Worm (Caenorhabditis elegans) whole organism, L4 larva: ENCODE data around the gene C07E3.10.
A peak's percentile ranks its signal among the peaks of the same experiment; 100 is the strongest.

ENCODE experiments used
- D1046.2 ChIP-seq: fragments of 200-800 bp; sonication (Bioruptor generic); IDR thresholded peaks from 2 replicates; pipeline ENCODE4 v1.3.6; 2022; ENCODE audit warnings: missing genetic modification characterization, missing compliant biosample characterization
- F26F4.8 ChIP-seq: fragments of 200-800 bp; sonication (Bioruptor generic); conservative IDR thresholded peaks from 2 replicates; pipeline ENCODE4 v1.3.6; 2022; ENCODE audit warnings: missing genetic modification characterization, missing compliant biosample characterization
- F44E2.7 ChIP-seq: fragments of 200-800 bp; sonication (Bioruptor generic); IDR thresholded peaks from 2 replicates; pipeline ENCODE4 v2.1.2; 2022; ENCODE audit warnings: missing genetic modification characterization, missing compliant biosample characterization
- F49E8.2 ChIP-seq: sonication (generic microtip); optimal IDR thresholded peaks from 2 replicates; lab custom pipeline; 2016; ENCODE audit warnings: missing compliant biosample characterization, mild to moderate bottlenecking, missing genetic modification characterization, borderline replicate concordance
- Y105C5A.15 ChIP-seq: fragments of 200-800 bp; sonication (Bioruptor generic); IDR thresholded peaks from 2 replicates; pipeline ENCODE4 v1.3.6; 2022; ENCODE audit warnings: missing genetic modification characterization, missing compliant biosample characterization
- Y48G9A.11 ChIP-seq: fragments of 200-800 bp; sonication (Bioruptor generic); IDR thresholded peaks from 2 replicates; pipeline ENCODE4 v1.3.6; 2022; ENCODE audit warnings: missing genetic modification reagents, missing genetic modification characterization, missing compliant biosample characterization
- Y75B8A.6 ChIP-seq: fragments of 200-800 bp; sonication (Bioruptor generic); IDR thresholded peaks from 2 replicates; pipeline ENCODE4 v1.3.6; 2022; ENCODE audit warnings: missing genetic modification reagents, missing genetic modification characterization, missing compliant biosample characterization
- ZK337.2 ChIP-seq: fragments of 200-800 bp; sonication (Bioruptor generic); IDR thresholded peaks from 2 replicates; pipeline ENCODE4 v1.3.6; 2022; ENCODE audit warnings: missing genetic modification reagents, missing genetic modification characterization, missing compliant biosample characterization
- ama-1 ChIP-seq: fragments of 150-350 bp; optimal IDR thresholded peaks from 2 replicates; lab custom pipeline; 2014; ENCODE audit warnings: inconsistent platforms, mixed read lengths
- arid-1 ChIP-seq: fragments of 200-800 bp; sonication (Bioruptor generic); conservative IDR thresholded peaks from 2 replicates; pipeline ENCODE4 v1.3.6; 2022; ENCODE audit warnings: missing genetic modification reagents, missing genetic modification characterization, missing compliant biosample characterization
- attf-4 ChIP-seq: sonication (generic microtip); optimal IDR thresholded peaks from 3 replicates; lab custom pipeline; 2017; ENCODE audit warnings: missing biosample characterization, missing genetic modification characterization
- ceh-62 ChIP-seq: sonication (generic microtip); optimal IDR thresholded peaks from 2 replicates; lab custom pipeline; 2017; ENCODE audit warnings: missing biosample characterization, missing genetic modification characterization
- ces-1 ChIP-seq: fragments of 150-350 bp; sonication (generic microtip); optimal IDR thresholded peaks from 4 replicates; lab custom pipeline; 2014; ENCODE audit warnings: missing biosample characterization, missing genetic modification reagents, missing genetic modification characterization
- daf-12 ChIP-seq: fragments of 150-350 bp; optimal IDR thresholded peaks from 2 replicates; lab custom pipeline; 2014; ENCODE audit warnings: missing biosample characterization, missing genetic modification reagents, missing genetic modification characterization
- daf-16 ChIP-seq, 3 experiments: sonication (generic microtip); optimal IDR thresholded peaks; 2 replicates each; lab custom pipeline; 2016 to 2017; ENCODE audit warnings: missing genetic modification characterization in 3 of 3, missing genetic modification reagents in 3 of 3, mild to moderate bottlenecking in 2 of 3, missing compliant biosample characterization in 2 of 3, missing biosample characterization in 1 of 3, moderate library complexity in 1 of 3
- daf-19 ChIP-seq: fragments of 200-800 bp; sonication (Bioruptor generic); conservative IDR thresholded peaks from 2 replicates; pipeline ENCODE4 v1.3.6; 2022; ENCODE audit warnings: missing genetic modification characterization, missing compliant biosample characterization
- dmd-6 ChIP-seq: fragments of 200-800 bp; sonication (Bioruptor generic); IDR thresholded peaks from 2 replicates; pipeline ENCODE4 v1.3.6; 2022; ENCODE audit warnings: missing genetic modification reagents, missing genetic modification characterization, missing compliant biosample characterization
- dmd-8 ChIP-seq: fragments of 200-800 bp; sonication (Bioruptor generic); IDR thresholded peaks from 2 replicates; pipeline ENCODE4 v1.3.6; 2022; ENCODE audit warnings: missing genetic modification characterization, missing compliant biosample characterization
- dmd-9 ChIP-seq: fragments of 200-800 bp; sonication (Bioruptor generic); IDR thresholded peaks from 2 replicates; pipeline ENCODE4 v1.3.6; 2022; ENCODE audit warnings: missing genetic modification reagents, missing genetic modification characterization, missing compliant biosample characterization
- dve-1 ChIP-seq: sonication (generic microtip); optimal IDR thresholded peaks from 2 replicates; lab custom pipeline; 2017; ENCODE audit warnings: antibody characterized with exemption, mild to moderate bottlenecking, missing genetic modification characterization, missing compliant biosample characterization; ENCODE audit not compliant: insufficient read depth
- egl-27 ChIP-seq: sonication (generic microtip); optimal IDR thresholded peaks from 3 replicates; lab custom pipeline; 2017; ENCODE audit warnings: missing biosample characterization, missing genetic modification reagents, missing genetic modification characterization
- fos-1 ChIP-seq: fragments of 150-350 bp; optimal IDR thresholded peaks from 2 replicates; lab custom pipeline; 2014; ENCODE audit warnings: missing biosample characterization, missing genetic modification characterization
- hif-1 ChIP-seq, 2 experiments: sonication (generic microtip); optimal IDR thresholded peaks; 2 replicates each; lab custom pipeline; 2016 to 2017; ENCODE audit warnings: missing compliant biosample characterization in 2 of 2, missing genetic modification characterization in 2 of 2, missing genetic modification reagents in 2 of 2, missing genotype in 2 of 2, mild to moderate bottlenecking in 1 of 2
- hlh-11 ChIP-seq: fragments of 200-800 bp; sonication (Bioruptor generic); optimal IDR thresholded peaks from 2 replicates; lab custom pipeline; 2018; ENCODE audit warnings: mild to moderate bottlenecking, missing genetic modification characterization, missing compliant biosample characterization
- hlh-30 ChIP-seq: sonication (generic microtip); optimal IDR thresholded peaks from 2 replicates; lab custom pipeline; 2017; ENCODE audit warnings: antibody characterized with exemption, mild to moderate bottlenecking, missing genetic modification characterization, missing compliant biosample characterization; ENCODE audit not compliant: insufficient read depth
- jun-1 ChIP-seq: fragments of 150-350 bp; optimal IDR thresholded peaks from 2 replicates; lab custom pipeline; 2014; ENCODE audit warnings: missing biosample characterization, missing genetic modification reagents, missing genetic modification characterization
- lin-13 ChIP-seq: fragments of 150-350 bp; optimal IDR thresholded peaks from 2 replicates; lab custom pipeline; 2014; ENCODE audit warnings: missing biosample characterization, missing genetic modification reagents, missing genetic modification characterization
- lin-15B ChIP-seq: fragments of 150-350 bp; sonication (generic microtip); optimal IDR thresholded peaks from 3 replicates; lab custom pipeline; 2014; ENCODE audit warnings: missing biosample characterization, missing genetic modification characterization
- lir-3 ChIP-seq: sonication (generic microtip); optimal IDR thresholded peaks from 2 replicates; lab custom pipeline; 2016; ENCODE audit warnings: mild to moderate bottlenecking, missing genetic modification characterization, missing compliant biosample characterization
- lsy-2 ChIP-seq, 2 experiments: fragments of 150-350 bp in 1 of 2; sonication (generic microtip) in 1 of 2; optimal IDR thresholded peaks; 2 replicates each; lab custom pipeline; 2014 to 2017; ENCODE audit warnings: missing biosample characterization in 2 of 2, missing genetic modification characterization in 2 of 2
- madf-9 ChIP-seq: fragments of 200-800 bp; sonication (Bioruptor generic); conservative IDR thresholded peaks from 2 replicates; pipeline ENCODE4 v1.3.6; 2022; ENCODE audit warnings: missing genetic modification reagents, missing genetic modification characterization, missing compliant biosample characterization
- mep-1 ChIP-seq: fragments of 150-350 bp; sonication (generic microtip); optimal IDR thresholded peaks from 3 replicates; lab custom pipeline; 2014; ENCODE audit warnings: missing biosample characterization, missing genetic modification characterization
- mes-2 ChIP-seq: sonication (generic microtip); optimal IDR thresholded peaks from 2 replicates; lab custom pipeline; 2016; ENCODE audit warnings: missing genotype, mild to moderate bottlenecking, missing genetic modification characterization, missing compliant biosample characterization; ENCODE audit not compliant: poor library complexity, severe bottlenecking
- nhr-11 ChIP-seq: fragments of 150-350 bp; optimal IDR thresholded peaks from 2 replicates; lab custom pipeline; 2014; ENCODE audit warnings: missing biosample characterization, missing genetic modification characterization
- nhr-28 ChIP-seq: fragments of 150-350 bp; optimal IDR thresholded peaks from 2 replicates; lab custom pipeline; 2014; ENCODE audit warnings: missing biosample characterization, missing genetic modification characterization
- nhr-41 ChIP-seq: fragments of 200-800 bp; sonication (Bioruptor generic); IDR thresholded peaks from 2 replicates; pipeline ENCODE4 v1.3.6; 2022; ENCODE audit warnings: missing genetic modification reagents, missing genetic modification characterization, missing compliant biosample characterization
- php-3 ChIP-seq: fragments of 200-800 bp; sonication (Bioruptor generic); IDR thresholded peaks from 2 replicates; pipeline ENCODE4 v1.3.6; 2022; ENCODE audit warnings: missing genetic modification reagents, missing genetic modification characterization, missing compliant biosample characterization
- pqm-1 ChIP-seq: sonication (generic microtip); optimal IDR thresholded peaks from 2 replicates; lab custom pipeline; 2017; ENCODE audit warnings: missing biosample characterization, missing genetic modification characterization
- rbr-2 ChIP-seq: sonication (generic microtip); optimal IDR thresholded peaks from 2 replicates; lab custom pipeline; 2016; ENCODE audit warnings: missing genotype, missing genetic modification characterization, missing compliant biosample characterization
- sdz-12 ChIP-seq: fragments of 200-800 bp; sonication (Bioruptor generic); optimal IDR thresholded peaks from 2 replicates; lab custom pipeline; 2018; ENCODE audit warnings: mild to moderate bottlenecking, missing genetic modification characterization, missing compliant biosample characterization
- snpc-1.2 ChIP-seq: fragments of 200-800 bp; sonication (Bioruptor generic); IDR thresholded peaks from 2 replicates; pipeline ENCODE4 v1.3.6; 2022; ENCODE audit warnings: missing genetic modification reagents, missing genetic modification characterization, missing compliant biosample characterization
- snpc-4 ChIP-seq: fragments of 150-350 bp; optimal IDR thresholded peaks from 2 replicates; lab custom pipeline; 2014; ENCODE audit warnings: missing biosample characterization, missing genetic modification characterization
- unc-130 ChIP-seq: sonication (generic microtip); optimal IDR thresholded peaks from 2 replicates; lab custom pipeline; 2016; ENCODE audit warnings: missing genetic modification reagents, missing genetic modification characterization, missing compliant biosample characterization
- unc-39 ChIP-seq: sonication (generic microtip); optimal IDR thresholded peaks from 2 replicates; lab custom pipeline; 2017; ENCODE audit warnings: missing biosample characterization, missing genetic modification characterization
- zfp-3 ChIP-seq: fragments of 200-800 bp; sonication (Bioruptor generic); conservative IDR thresholded peaks from 2 replicates; pipeline ENCODE4 v1.3.6; 2022; ENCODE audit warnings: missing genetic modification reagents, missing genetic modification characterization, missing compliant biosample characterization
- zip-11 ChIP-seq: fragments of 200-800 bp; sonication (Bioruptor generic); IDR thresholded peaks from 2 replicates; pipeline ENCODE4 v1.3.6; 2022; ENCODE audit warnings: missing genetic modification characterization, missing compliant biosample characterization
- ztf-7 ChIP-seq: fragments of 150-350 bp; optimal IDR thresholded peaks from 2 replicates; lab custom pipeline; 2014; ENCODE audit warnings: missing biosample characterization, missing genetic modification characterization

Gene C07E3.10

ce11 chrII:10346075-10346474 is at the start of gene C07E3.10:
TSS of gene C07E3.10 (plus strand) at chrII:10346375.
- TF ChIP-seq unc-39 = no peak
- TF ChIP-seq madf-9 (GFP tag; lab: Robert Waterston, UW) = no peak
- no peak for TF ChIP-seq Y48G9A.11
- no peak for TF ChIP-seq attf-4
- no peak for TF ChIP-seq ceh-62
- no peak for TF ChIP-seq dmd-6 (GFP tag; lab: Robert Waterston, UW)
- TF ChIP-seq ces-1 (GFP tag; lab: Kevin White, UChicago) = no peak
- TF ChIP-seq daf-12 = no peak
- TF ChIP-seq jun-1 (tag; lab: Kevin White, UChicago) = no peak
- no peak for TF ChIP-seq fos-1 (tag; lab: Kevin White, UChicago)
- TF ChIP-seq ZK337.2 (GFP tag; lab: Robert Waterston, UW) = no peak
- no peak for TF ChIP-seq Y105C5A.15 (GFP tag; lab: Robert Waterston, UW)
- no peak for TF ChIP-seq snpc-4 (tag; lab: Kevin White, UChicago)
- no peak for TF ChIP-seq zfp-3 (GFP tag; lab: Robert Waterston, UW)
- no peak for TF ChIP-seq egl-27 (tag; lab: Kevin White, UChicago)

ce11 chrII:10300082-10300749 is 46.0 kb upstream of the C07E3.10 start, which contains the start of gene nep-26:
TSS of gene nep-26 (minus strand) at chrII:10300132.
- TF ChIP-seq nhr-28 (tag; lab: Kevin White, UChicago) = no peak
- no peak for TF ChIP-seq dmd-9 (GFP tag; lab: Robert Waterston, UW)
- no peak for TF ChIP-seq attf-4
- TF ChIP-seq hlh-30 (tag; lab: Kevin White, UChicago) = peak; percentile 64
- TF ChIP-seq madf-9 (GFP tag; lab: Robert Waterston, UW) = no peak
- TF ChIP-seq nhr-41 (GFP tag; lab: Robert Waterston, UW) = no peak
- TF ChIP-seq pqm-1 (tag; lab: Kevin White, UChicago) = no peak
- TF ChIP-seq nhr-11 (tag; lab: Kevin White, UChicago) = peak; percentile 74
- TF ChIP-seq zip-11 (GFP tag; lab: Robert Waterston, UW) = no peak
- TF ChIP-seq ztf-7 (tag; lab: Kevin White, UChicago) = no peak
- TF ChIP-seq dve-1 = no peak
- TF ChIP-seq lin-13 (GFP tag; lab: Kevin White, UChicago) = no peak
- no peak for TF ChIP-seq fos-1 (tag; lab: Kevin White, UChicago)
- TF ChIP-seq Y105C5A.15 (GFP tag; lab: Robert Waterston, UW) = no peak
- TF ChIP-seq snpc-1.2 (GFP tag; lab: Robert Waterston, UW) = no peak
- no peak for TF ChIP-seq unc-39
- no peak for TF ChIP-seq F44E2.7 (GFP tag; lab: Robert Waterston, UW)
- TF ChIP-seq mep-1 = no peak
- TF ChIP-seq lin-15B = no peak
- TF ChIP-seq daf-16 (GFP tag; optimal IDR thresholded peaks at IDR 0.05; lab: Kevin White, UChicago) = peak in 1 of 2 experiments; percentile 89
- no peak for TF ChIP-seq daf-16 (tag; optimal IDR thresholded peaks at IDR 0.05; lab: Kevin White, UChicago)
- TF ChIP-seq jun-1 (tag; lab: Kevin White, UChicago) = no peak
- no peak for TF ChIP-seq dmd-8 (GFP tag; lab: Robert Waterston, UW)
- TF ChIP-seq daf-19 (GFP tag; lab: Robert Waterston, UW) = no peak
- TF ChIP-seq hif-1 (tag; optimal IDR thresholded peaks at IDR 0.05; lab: Kevin White, UChicago) = peak; percentile 14 to 94
- TF ChIP-seq F26F4.8 (GFP tag; lab: Robert Waterston, UW) = no peak
- TF ChIP-seq ama-1 (lab: Kevin White, UChicago) = no peak
- TF ChIP-seq hlh-11 (tag; lab: Kevin White, UChicago) = peak; percentile 41
- no peak for TF ChIP-seq sdz-12 (GFP tag; lab: Kevin White, UChicago)
- TF ChIP-seq F49E8.2 (tag; lab: Kevin White, UChicago) = no peak
- no peak for TF ChIP-seq mes-2 (tag; lab: Kevin White, UChicago)
- no peak for TF ChIP-seq rbr-2 (tag; lab: Kevin White, UChicago)
- no peak for TF ChIP-seq egl-27 (tag; lab: Kevin White, UChicago)
- no peak for TF ChIP-seq daf-12
- TF ChIP-seq arid-1 (GFP tag; lab: Robert Waterston, UW) = no peak
- no peak for TF ChIP-seq dmd-6 (GFP tag; lab: Robert Waterston, UW)
- peak in 1 of 2 experiments; percentile 22 for TF ChIP-seq lsy-2 (tag; optimal IDR thresholded peaks at IDR 0.05; lab: Kevin White, UChicago)
- no peak for TF ChIP-seq D1046.2 (GFP tag; lab: Robert Waterston, UW)
- no peak for TF ChIP-seq php-3 (GFP tag; lab: Robert Waterston, UW)
- no peak for TF ChIP-seq lir-3 (tag; lab: Kevin White, UChicago)
- TF ChIP-seq ceh-62 = no peak
- TF ChIP-seq snpc-4 (tag; lab: Kevin White, UChicago) = no peak
- no peak for TF ChIP-seq unc-130
- TF ChIP-seq Y75B8A.6 (GFP tag; lab: Robert Waterston, UW) = no peak
